Fruit fly (Drosophila melanogaster): Measurements from ENCODE around the gene CG14891.

CG14891 gene

DNA sequence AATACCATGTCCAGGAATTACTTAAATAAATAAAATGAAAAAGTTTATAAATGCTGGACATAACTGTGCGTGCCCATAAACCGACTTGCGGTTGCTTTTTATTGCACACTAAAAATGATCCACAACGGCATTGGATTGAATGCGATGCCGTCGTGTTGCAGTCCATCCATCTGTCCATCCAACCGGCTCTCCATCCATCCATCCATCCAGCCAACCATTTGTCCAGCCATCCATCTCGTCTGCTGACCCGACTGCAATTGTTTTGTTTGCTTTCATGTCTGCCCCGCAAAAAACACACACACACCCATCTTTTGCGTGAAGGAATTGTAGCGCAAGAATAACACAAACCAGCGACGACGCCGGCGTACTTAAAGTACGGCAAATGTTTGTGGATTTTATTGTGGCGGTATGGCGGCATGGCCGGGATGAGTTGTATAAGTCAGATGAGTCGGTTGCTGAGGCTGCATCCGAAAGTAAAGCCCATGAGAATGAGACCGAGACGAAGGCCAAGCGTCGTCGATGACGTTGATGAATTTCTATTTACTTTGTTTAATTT is 37.5 kb upstream of the CG14891 start:
- TF ChIP-seq CG15073 (GFP tag; optimal IDR thresholded peaks at IDR 0.05) (no peak), zen (tag; optimal IDR thresholded peaks at IDR 0.05) (peak; percentile 89), tll (GFP tag; optimal IDR thresholded peaks at IDR 0.05) (peak in 1 of 2 experiments; percentile 61), bbx (GFP tag; IDR thresholded peaks at IDR 0.05; ENCODE audit: partially characterized antibody) (no peak), CG8281 (tag; optimal IDR thresholded peaks at IDR 0.05) (peak; percentile 99), fru (optimal IDR thresholded peaks at IDR 0.05) (peak; percentile 30), CG17385 (GFP tag; optimal IDR thresholded peaks at IDR 0.05) (no peak)

DNA sequence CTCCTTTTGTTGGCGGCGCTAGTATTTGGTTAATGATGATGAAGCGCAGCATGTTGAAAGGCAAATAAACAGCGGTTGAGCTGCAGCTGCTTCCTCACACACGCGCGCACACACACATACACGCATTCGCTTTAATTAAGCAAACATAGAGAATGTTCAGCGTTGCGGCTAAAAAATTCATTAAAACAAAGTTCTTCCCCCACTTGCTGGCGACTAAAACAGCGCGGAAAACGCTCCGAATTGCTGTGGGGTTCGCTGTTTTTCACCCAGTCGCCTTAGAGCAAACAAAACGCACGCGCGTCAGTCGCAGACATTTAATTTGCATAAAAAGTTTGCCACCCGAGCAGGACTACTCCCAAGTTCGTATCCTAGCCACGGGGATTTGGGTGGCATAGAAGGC is 34.0 kb upstream of the CG14891 start:
- TF ChIP-seq insv (GFP tag; optimal IDR thresholded peaks at IDR 0.05) (no peak), run (tag; optimal IDR thresholded peaks at IDR 0.05) (no peak), lola (GFP tag; optimal IDR thresholded peaks at IDR 0.05) (no peak), CG14014 (GFP tag; IDR thresholded peaks at IDR 0.05) (no peak), sens (GFP tag) (peak; percentile 13), CG3847 (GFP tag; IDR thresholded peaks at IDR 0.05) (no peak), CG15011 (GFP tag; optimal IDR thresholded peaks at IDR 0.05) (no peak), Ets97D (GFP tag; optimal IDR thresholded peaks at IDR 0.05) (no peak), fd64A (GFP tag; optimal IDR thresholded peaks at IDR 0.05) (no peak), rib (GFP tag; IDR thresholded peaks at IDR 0.05) (no peak), CG8359 (GFP tag; optimal IDR thresholded peaks at IDR 0.05; ENCODE audit: borderline replicate concordance) (peak; percentile 95), CG4707 (GFP tag; optimal IDR thresholded peaks at IDR 0.05) (no peak)

DNA sequence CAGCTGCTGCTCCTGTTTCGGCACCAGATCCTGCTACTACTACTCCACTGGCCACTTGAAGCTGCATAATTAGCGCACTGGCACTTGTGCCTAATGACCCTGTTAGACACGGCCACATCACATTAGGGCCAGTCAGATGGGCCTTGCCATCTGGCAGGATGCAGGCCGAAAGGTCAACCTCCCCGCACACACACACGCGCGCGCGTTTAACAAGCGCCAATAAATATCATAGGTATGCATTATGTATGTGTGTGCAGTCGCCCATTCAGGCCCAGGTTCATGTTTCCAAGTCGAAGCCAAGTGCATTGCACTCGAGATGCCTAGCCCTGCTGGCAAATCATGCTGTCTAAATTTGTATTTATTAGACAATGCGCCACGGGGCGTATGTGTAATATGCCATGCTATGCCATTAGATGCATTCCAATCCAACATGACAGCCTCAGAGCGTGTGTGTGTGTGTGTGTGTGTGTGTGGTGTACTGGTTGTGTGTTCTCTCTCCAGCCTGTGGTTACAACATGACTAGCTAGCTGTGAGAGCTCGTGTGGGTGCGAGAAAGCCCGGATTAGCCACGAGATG is 32.4 kb upstream of the CG14891 start:
- TF ChIP-seq Dfd (GFP tag; optimal IDR thresholded peaks at IDR 0.05) = peak in 1 of 2 experiments; percentile 94
- TF ChIP-seq zen (tag; optimal IDR thresholded peaks at IDR 0.05) = peak; percentile 66
- TF ChIP-seq Hr39 (optimal IDR thresholded peaks at IDR 0.05) = peak; percentile 98
- no peak for TF ChIP-seq prd (optimal IDR thresholded peaks at IDR 0.05)
- TF ChIP-seq prd (GFP tag; IDR thresholded peaks at IDR 0.05) = 0 out of 3 replicates have a peak, but pooled peaks have one; percentile 8
- TF ChIP-seq repo (GFP tag; optimal IDR thresholded peaks at IDR 0.05) = no peak
- no peak for TF ChIP-seq aop (GFP tag; IDR thresholded peaks at IDR 0.05)
- TF ChIP-seq Ets65A (GFP tag) = peak; percentile 22

DNA sequence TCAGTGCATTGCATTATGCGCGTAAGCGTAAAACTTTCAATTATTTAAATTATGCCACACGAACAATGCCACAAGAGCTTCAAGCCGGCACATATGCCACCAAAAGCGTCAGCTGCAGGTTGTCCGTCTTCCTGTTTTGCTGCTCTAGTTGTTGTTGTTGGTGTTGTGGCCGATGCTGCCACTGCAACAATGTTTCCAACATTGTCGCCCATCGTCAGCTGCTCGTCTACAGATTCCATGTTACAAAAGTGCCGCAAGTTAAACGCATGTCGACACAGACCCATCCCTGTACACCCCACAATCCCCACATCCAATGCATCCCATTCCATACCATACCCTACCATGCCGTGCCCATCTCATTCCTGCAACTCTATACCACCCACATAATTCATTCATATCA is 30.0 kb upstream of the CG14891 start:
- no peak for TF ChIP-seq tio (GFP tag; optimal IDR thresholded peaks at IDR 0.05)
- TF ChIP-seq CG10209 (GFP tag; optimal IDR thresholded peaks at IDR 0.05) = no peak
- no peak for TF ChIP-seq CG10654 (GFP tag; optimal IDR thresholded peaks at IDR 0.05)
- no peak for TF ChIP-seq MBD-R2 (GFP tag; IDR thresholded peaks at IDR 0.05)
- TF ChIP-seq CG10267 (tag; optimal IDR thresholded peaks at IDR 0.05) = no peak
- no peak for TF ChIP-seq shn (GFP tag; optimal IDR thresholded peaks at IDR 0.05)
- TF ChIP-seq pan (optimal IDR thresholded peaks at IDR 0.05) = no peak
- no peak for TF ChIP-seq pan (GFP tag; optimal IDR thresholded peaks at IDR 0.05 in 1 of 2, IDR thresholded peaks at IDR 0.05 in 1 of 2)
- TF ChIP-seq ken (GFP tag; IDR thresholded peaks at IDR 0.05) = no peak
- no peak for TF ChIP-seq CkIIα-i1 (GFP tag; IDR thresholded peaks at IDR 0.05)
- TF ChIP-seq Nf-YC (tag; optimal IDR thresholded peaks at IDR 0.05) = no peak
- no peak for TF ChIP-seq CG16863 (GFP tag; optimal IDR thresholded peaks at IDR 0.05)
- TF ChIP-seq Dfd (GFP tag; optimal IDR thresholded peaks at IDR 0.05) = no peak
- TF ChIP-seq CG6813 (GFP tag; optimal IDR thresholded peaks at IDR 0.05) = no peak
- TF ChIP-seq CG4730 (GFP tag; IDR thresholded peaks at IDR 0.05) = no peak
- no peak for TF ChIP-seq Bteb2 (GFP tag; optimal IDR thresholded peaks at IDR 0.05)

Measured in whole organism, embryonic.